Fruit fly (Drosophila melanogaster) whole organism, embryonic: ENCODE results near the gene CG4364.

ENCODE experiments used
- B-H1 ChIP-seq: fragments of 200-800 bp; sonication (Bioruptor generic); IDR thresholded peaks from 3 replicates; pipeline ENCODE4 v1.3.6; 2022; ENCODE audit warnings: missing biosample characterization, missing genetic modification characterization
- Bdp1 ChIP-seq: fragments of 200-800 bp; sonication (Bioruptor generic); optimal IDR thresholded peaks from 3 replicates; lab custom pipeline; 2016; ENCODE audit warnings: missing biosample characterization, missing genetic modification characterization
- CG10274 ChIP-seq: fragments of 200-800 bp; sonication (Bioruptor generic); optimal IDR thresholded peaks from 3 replicates; lab custom pipeline; 2017; ENCODE audit warnings: missing biosample characterization, mild to moderate bottlenecking, missing genetic modification characterization
- CG10431 ChIP-seq: fragments of 200-800 bp; sonication (Bioruptor generic); optimal IDR thresholded peaks from 3 replicates; lab custom pipeline; 2018; ENCODE audit warnings: missing biosample characterization, mild to moderate bottlenecking, missing genetic modification characterization
- CG1233 ChIP-seq: fragments of 200-800 bp; sonication (Bioruptor generic); optimal IDR thresholded peaks from 4 replicates; lab custom pipeline; 2018; ENCODE audit warnings: missing biosample characterization, mild to moderate bottlenecking, missing genetic modification characterization
- CG16813 ChIP-seq: fragments of 200-800 bp; sonication (Bioruptor generic); IDR thresholded peaks from 3 replicates; pipeline ENCODE4 v1.3.6; 2022; ENCODE audit warnings: missing biosample characterization, missing genetic modification characterization; ENCODE audit not compliant: partially characterized antibody
- CG2678 ChIP-seq: fragments of 200-800 bp; sonication (Bioruptor generic); optimal IDR thresholded peaks from 3 replicates; lab custom pipeline; 2019; ENCODE audit warnings: missing biosample characterization, mild to moderate bottlenecking, missing genetic modification characterization, moderate library complexity
- CG31224 ChIP-seq: fragments of 200-800 bp; sonication (Bioruptor generic); IDR thresholded peaks from 2 replicates; pipeline ENCODE4 v1.3.6; 2022; ENCODE audit warnings: missing biosample characterization, missing genetic modification characterization
- CG33557 ChIP-seq: fragments of 200-800 bp; sonication (Bioruptor generic); optimal IDR thresholded peaks from 2 replicates; lab custom pipeline; 2019; ENCODE audit warnings: missing biosample characterization, mild to moderate bottlenecking, missing genetic modification characterization, moderate library complexity
- CG3995 ChIP-seq: fragments of 200-800 bp; sonication (Bioruptor generic); optimal IDR thresholded peaks from 3 replicates; lab custom pipeline; 2016; ENCODE audit warnings: missing biosample characterization, missing genetic modification characterization
- CG42726 ChIP-seq: fragments of 200-800 bp; sonication (Bioruptor generic); IDR thresholded peaks from 2 replicates; pipeline ENCODE4 v1.3.6; 2022; ENCODE audit warnings: missing biosample characterization, missing genetic modification characterization; ENCODE audit not compliant: partially characterized antibody
- CG4282 ChIP-seq: fragments of 200-800 bp; sonication (Bioruptor generic); optimal IDR thresholded peaks from 2 replicates; lab custom pipeline; 2016; ENCODE audit warnings: missing biosample characterization, missing genetic modification characterization
- CG4404 ChIP-seq: fragments of 200-800 bp; sonication (Bioruptor generic); IDR thresholded peaks from 2 replicates; pipeline ENCODE4 v1.3.6; 2022; ENCODE audit warnings: missing biosample characterization, missing genetic modification characterization
- CG4424 ChIP-seq: fragments of 200-800 bp; sonication (Bioruptor generic); optimal IDR thresholded peaks from 3 replicates; lab custom pipeline; 2016; ENCODE audit warnings: missing biosample characterization, missing genetic modification characterization
- CG4854 ChIP-seq: fragments of 200-800 bp; sonication (Bioruptor generic); optimal IDR thresholded peaks from 2 replicates; lab custom pipeline; 2016; ENCODE audit warnings: missing biosample characterization, missing genetic modification characterization, inconsistent platforms
- CG6813 ChIP-seq: fragments of 200-800 bp; sonication (Bioruptor generic); optimal IDR thresholded peaks from 2 replicates; lab custom pipeline; 2017; ENCODE audit warnings: missing biosample characterization, missing genetic modification characterization, mild to moderate bottlenecking, moderate library complexity, missing genetic modification reagents
- CG7357 ChIP-seq: fragments of 200-800 bp; sonication (Bioruptor generic); IDR thresholded peaks from 3 replicates; pipeline ENCODE4 v1.3.6; 2022; ENCODE audit warnings: missing biosample characterization, missing genetic modification characterization
- CG8290 ChIP-seq, 3 experiments: fragments of 200-800 bp; sonication (Bioruptor generic); optimal IDR thresholded peaks; 2 replicates each; lab custom pipeline; 2016 to 2019; ENCODE audit warnings: missing biosample characterization in 3 of 3, missing genetic modification characterization in 3 of 3, mild to moderate bottlenecking in 2 of 3, moderate library complexity in 1 of 3
- CG8765 ChIP-seq: fragments of 200-800 bp; sonication (Bioruptor generic); IDR thresholded peaks from 2 replicates; pipeline ENCODE4 v1.3.6; 2022; ENCODE audit warnings: missing biosample characterization, missing genetic modification characterization
- CkIIα-i1 ChIP-seq: fragments of 200-800 bp; sonication (Bioruptor generic); IDR thresholded peaks from 2 replicates; pipeline ENCODE4 v1.3.6; 2022; ENCODE audit warnings: missing biosample characterization, missing genetic modification characterization
- ERR ChIP-seq: fragments of 200-800 bp; sonication (Bioruptor generic); optimal IDR thresholded peaks from 2 replicates; lab custom pipeline; 2016; ENCODE audit warnings: missing biosample characterization, missing genetic modification characterization
- Elba2 ChIP-seq: fragments of 200-800 bp; sonication (Bioruptor generic); optimal IDR thresholded peaks from 3 replicates; lab custom pipeline; 2016; ENCODE audit warnings: missing biosample characterization, missing genetic modification characterization
- Hsf ChIP-seq: fragments of 200-800 bp; sonication (Bioruptor generic); optimal IDR thresholded peaks from 3 replicates; lab custom pipeline; 2016; ENCODE audit warnings: missing biosample characterization, missing genetic modification characterization
- MESR4 ChIP-seq: fragments of 200-800 bp; sonication (Bioruptor generic); optimal IDR thresholded peaks from 2 replicates; lab custom pipeline; 2018; ENCODE audit warnings: missing biosample characterization, mild to moderate bottlenecking, missing genetic modification characterization, moderate library complexity
- MTF-1 ChIP-seq: fragments of 200-800 bp; sonication (Bioruptor generic); optimal IDR thresholded peaks from 2 replicates; lab custom pipeline; 2018; ENCODE audit warnings: missing biosample characterization, mild to moderate bottlenecking, missing genetic modification characterization, borderline replicate concordance
- Mes4 ChIP-seq: fragments of 200-800 bp; sonication (Bioruptor generic); optimal IDR thresholded peaks from 2 replicates; lab custom pipeline; 2016; ENCODE audit warnings: missing biosample characterization, missing genetic modification characterization
- Nf-YB ChIP-seq: fragments of 200-800 bp; sonication (Bioruptor generic); optimal IDR thresholded peaks from 3 replicates; lab custom pipeline; 2019; ENCODE audit warnings: missing biosample characterization, mild to moderate bottlenecking, missing genetic modification characterization, moderate library complexity
- Scr ChIP-seq: fragments of 200-800 bp; sonication (Bioruptor generic); IDR thresholded peaks from 2 replicates; pipeline ENCODE4 v1.3.6; 2022; ENCODE audit warnings: missing biosample characterization, missing genetic modification characterization; ENCODE audit not compliant: partially characterized antibody
- Sox100B ChIP-seq: fragments of 200-800 bp; sonication (Bioruptor generic); optimal IDR thresholded peaks from 3 replicates; lab custom pipeline; 2018; ENCODE audit warnings: missing biosample characterization, mild to moderate bottlenecking, missing genetic modification characterization
- Ssrp ChIP-seq: fragments of 200-800 bp; sonication (Bioruptor generic); optimal IDR thresholded peaks from 2 replicates; lab custom pipeline; 2018; ENCODE audit warnings: missing biosample characterization, mild to moderate bottlenecking, missing genetic modification characterization, moderate library complexity
- Stat92E ChIP-seq, 3 experiments: fragments of >200 bp in 2 of 3; fragments of 200-800 bp in 1 of 3; sonication (Bioruptor generic) in 1 of 3; optimal IDR thresholded peaks; 2 replicates each; lab custom pipeline; 2017 to 2019; ENCODE audit warnings: missing biosample characterization in 3 of 3, missing genetic modification characterization in 3 of 3, mild to moderate bottlenecking in 1 of 3, moderate library complexity in 1 of 3
- YL-1 ChIP-seq: fragments of 200-800 bp; sonication (Bioruptor generic); optimal IDR thresholded peaks from 3 replicates; lab custom pipeline; 2017; ENCODE audit warnings: missing biosample characterization, mild to moderate bottlenecking, missing genetic modification characterization
- aop ChIP-seq: fragments of 200-800 bp; sonication (Bioruptor generic); IDR thresholded peaks from 2 replicates; pipeline ENCODE4 v1.3.6; 2022; ENCODE audit warnings: missing biosample characterization, missing genetic modification characterization
- ap ChIP-seq: fragments of 200-800 bp; sonication (Bioruptor generic); IDR thresholded peaks from 2 replicates; pipeline ENCODE4 v1.3.6; 2022; ENCODE audit warnings: missing biosample characterization, missing genetic modification characterization
- bbx ChIP-seq: fragments of 200-800 bp; sonication (Bioruptor generic); IDR thresholded peaks from 2 replicates; pipeline ENCODE4 v1.3.6; 2022; ENCODE audit warnings: missing biosample characterization, missing genetic modification characterization; ENCODE audit not compliant: partially characterized antibody
- cad ChIP-seq: fragments of >200 bp; optimal IDR thresholded peaks from 2 replicates; lab custom pipeline; 2017; ENCODE audit warnings: missing biosample characterization, missing genetic modification characterization
- da ChIP-seq: fragments of 200-800 bp; sonication (Bioruptor generic); optimal IDR thresholded peaks from 2 replicates; lab custom pipeline; 2016; ENCODE audit warnings: missing biosample characterization, missing genetic modification characterization
- dpn ChIP-seq, 2 experiments: fragments of 200-800 bp; sonication (Bioruptor generic); optimal IDR thresholded peaks; 3 replicates each; lab custom pipeline; 2016; ENCODE audit warnings: missing biosample characterization in 2 of 2, missing genetic modification characterization in 2 of 2
- eyg ChIP-seq: fragments of 200-800 bp; sonication (Bioruptor generic); optimal IDR thresholded peaks from 3 replicates; lab custom pipeline; 2016; ENCODE audit warnings: missing biosample characterization, missing genetic modification characterization
- hth ChIP-seq: fragments of >200 bp; optimal IDR thresholded peaks from 2 replicates; lab custom pipeline; 2017; ENCODE audit warnings: inconsistent platforms
- lov ChIP-seq, 2 experiments: fragments of 200-800 bp in 1 of 2; fragments of >200 bp in 1 of 2; sonication (Bioruptor generic) in 1 of 2; IDR thresholded peaks in 1 of 2; optimal IDR thresholded peaks in 1 of 2; 2 replicates in 1 of 2; 3 replicates in 1 of 2; pipeline versions ENCODE4 v1.3.6 to Lab custom; 2017 to 2022; ENCODE audit warnings: missing biosample characterization in 1 of 2, missing genetic modification characterization in 1 of 2
- org-1 ChIP-seq: fragments of 200-800 bp; sonication (Bioruptor generic); optimal IDR thresholded peaks from 2 replicates; lab custom pipeline; 2017; ENCODE audit warnings: missing biosample characterization, missing genetic modification characterization
- p53 ChIP-seq: fragments of 200-800 bp; sonication (Bioruptor generic); optimal IDR thresholded peaks from 2 replicates; lab custom pipeline; 2016; ENCODE audit warnings: missing biosample characterization, missing genetic modification characterization
- pb ChIP-seq: fragments of 200-800 bp; sonication (Bioruptor generic); optimal IDR thresholded peaks from 3 replicates; lab custom pipeline; 2016; ENCODE audit warnings: missing biosample characterization, missing genetic modification characterization
- pum ChIP-seq: fragments of 200-800 bp; sonication (Bioruptor generic); optimal IDR thresholded peaks from 2 replicates; lab custom pipeline; 2016; ENCODE audit warnings: missing biosample characterization, missing genetic modification characterization
- rib ChIP-seq: fragments of 200-800 bp; sonication (Bioruptor generic); IDR thresholded peaks from 2 replicates; pipeline ENCODE4 v1.3.6; 2022; ENCODE audit warnings: missing biosample characterization, missing genetic modification characterization
- so ChIP-seq: fragments of 200-800 bp; sonication (Bioruptor generic); IDR thresholded peaks from 3 replicates; pipeline ENCODE4 v1.3.6; 2022; ENCODE audit warnings: missing biosample characterization, missing genetic modification characterization

CG4364 gene

dm6 chr2L:9757990-9758814, 47.1 kb upstream of the CG4364 start, which contains the start of gene zf30C (continued):
- TF ChIP-seq so (GFP tag; lab: Robert Waterston, UW) (peak; percentile 68; the same call in 2 of the 3 replicates), CG33557 (GFP tag; lab: Kevin White, UChicago) (peak; percentile 38), Sox100B (GFP tag; lab: Kevin White, UChicago) (peak; percentile 52), MTF-1 (GFP tag; lab: Kevin White, UChicago) (peak; percentile 72), MESR4 (GFP tag; lab: Kevin White, UChicago) (peak; percentile 66), Nf-YB (GFP tag; lab: Kevin White, UChicago) (peak; percentile 33), aop (GFP tag; lab: Robert Waterston, UW) (no peak; the same call in 1 of the 2 replicates), da (peak; percentile 70), CG3995 (GFP tag; lab: Kevin White, UChicago) (peak; percentile 25), Hsf (GFP tag; lab: Kevin White, UChicago) (peak; percentile 95), CG31224 (peak; percentile 75), p53 (GFP tag; lab: Kevin White, UChicago) (peak; percentile 77), CG6813 (peak; percentile 77), eyg (GFP tag; lab: Kevin White, UChicago) (peak; percentile 90), rib (GFP tag; lab: Robert Waterston, UW) (peak; percentile 47), bbx (GFP tag; lab: Robert Waterston, UW) (peak; percentile 45; the same call in 1 of the 2 replicates), lov (optimal IDR thresholded peaks at IDR 0.05; lab: Kevin White, UChicago) (no peak), lov (GFP tag; IDR thresholded peaks at IDR 0.05; lab: Robert Waterston, UW) (peak; percentile 81; the same call in 2 of the 3 replicates), CG10431 (GFP tag; lab: Kevin White, UChicago) (no peak), Scr (peak; percentile 51), CG16813 (GFP tag; lab: Robert Waterston, UW) (peak; percentile 35; the same call in 1 of the 3 replicates), pum (GFP tag; lab: Kevin White, UChicago) (peak; percentile 93), hth (lab: Kevin White, UChicago) (no peak), Bdp1 (GFP tag; lab: Kevin White, UChicago) (peak; percentile 71), dpn (GFP tag; optimal IDR thresholded peaks at IDR 0.05; lab: Kevin White, UChicago) (peak; percentile 90 to 93), CG2678 (peak; percentile 77), CG1233 (peak; percentile 62), CG8290 (GFP tag; optimal IDR thresholded peaks at IDR 0.05; lab: Kevin White, UChicago) (peak; percentile 17), CG8290 (tag; optimal IDR thresholded peaks at IDR 0.05; lab: Kevin White, UChicago) (peak in 1 of 2 experiments; percentile 74), B-H1 (GFP tag; lab: Robert Waterston, UW) (peak; percentile 79), CkIIα-i1 (GFP tag; lab: Robert Waterston, UW) (no peak), ERR (GFP tag; lab: Kevin White, UChicago) (peak; percentile 79), CG4282 (GFP tag; lab: Kevin White, UChicago) (peak; percentile 83), CG4854 (GFP tag; lab: Kevin White, UChicago) (peak; percentile 76), org-1 (GFP tag; lab: Kevin White, UChicago) (peak; percentile 42), CG10274 (peak; percentile 66), CG42726 (peak; percentile 57; the same call in 1 of the 2 replicates), Mes4 (GFP tag; lab: Kevin White, UChicago) (peak; percentile 82), CG8765 (GFP tag; lab: Robert Waterston, UW) (peak; percentile 64; the same call in 1 of the 2 replicates), CG7357 (peak; percentile 63; the same call in 1 of the 3 replicates), ap (GFP tag; lab: Robert Waterston, UW) (peak; percentile 68), CG4424 (GFP tag; lab: Kevin White, UChicago) (peak; percentile 82), Elba2 (GFP tag; lab: Kevin White, UChicago) (peak; percentile 10), Ssrp (tag; lab: Kevin White, UChicago) (peak; percentile 76), YL-1 (GFP tag; lab: Kevin White, UChicago) (peak; percentile 64), Stat92E (GFP tag; optimal IDR thresholded peaks at IDR 0.05; lab: Kevin White, UChicago) (peak in 1 of 3 experiments; percentile 33), pb (peak; percentile 87), cad (no peak), CG4404 (GFP tag; lab: Robert Waterston, UW) (peak; percentile 80)
